Worm (Caenorhabditis elegans) whole organism, L3 larva: ENCODE measurements around the gene Y14H12B.2.

Source experiments
- jun-1 ChIP-seq: fragments of 150-350 bp; optimal IDR thresholded peaks from 2 replicates; lab custom pipeline; 2014; ENCODE audit warnings: missing biosample characterization, missing genetic modification reagents, missing genetic modification characterization
- skn-1 ChIP-seq: fragments of 150-350 bp; optimal IDR thresholded peaks from 2 replicates; lab custom pipeline; 2014; ENCODE audit warnings: missing biosample characterization, missing genetic modification characterization
- snpc-4 ChIP-seq: fragments of 150-350 bp; optimal IDR thresholded peaks from 2 replicates; lab custom pipeline; 2014; ENCODE audit warnings: missing biosample characterization, missing genetic modification characterization
- tbx-2 ChIP-seq: sonication (generic microtip); optimal IDR thresholded peaks from 2 replicates; lab custom pipeline; 2016; ENCODE audit warnings: mild to moderate bottlenecking, missing genetic modification characterization, missing compliant biosample characterization

- TF ChIP-seq jun-1 (tag; lab: Kevin White, UChicago): no peak
- no peak for TF ChIP-seq snpc-4 (tag; lab: Kevin White, UChicago)
- no peak for TF ChIP-seq tbx-2
- no peak for TF ChIP-seq skn-1 (tag; lab: Kevin White, UChicago)
These were observed 22.8 kb downstream of the Y14H12B.2 start, which contains the start of gene bcmo-2 for ce11 chrII:3910737-3911136.
